Worm (Caenorhabditis elegans) whole organism, L4 larva: ENCODE results near the gene let-418.

Experiments used
- R02D3.7 ChIP-seq: fragments of 150-350 bp; sonication (generic microtip); optimal IDR thresholded peaks from 3 replicates; lab custom pipeline; 2014; ENCODE audit warnings: missing biosample characterization, missing genetic modification characterization
- aly-2 ChIP-seq: sonication (generic microtip); optimal IDR thresholded peaks from 2 replicates; lab custom pipeline; 2018; ENCODE audit warnings: missing biosample characterization, missing genetic modification characterization
- ama-1 ChIP-seq: fragments of 150-350 bp; optimal IDR thresholded peaks from 2 replicates; lab custom pipeline; 2014; ENCODE audit warnings: inconsistent platforms, mixed read lengths
- ceh-62 ChIP-seq: sonication (generic microtip); optimal IDR thresholded peaks from 2 replicates; lab custom pipeline; 2017; ENCODE audit warnings: missing biosample characterization, missing genetic modification characterization
- lin-13 ChIP-seq: fragments of 150-350 bp; optimal IDR thresholded peaks from 2 replicates; lab custom pipeline; 2014; ENCODE audit warnings: missing biosample characterization, missing genetic modification reagents, missing genetic modification characterization
- lin-15B ChIP-seq: fragments of 150-350 bp; sonication (generic microtip); optimal IDR thresholded peaks from 3 replicates; lab custom pipeline; 2014; ENCODE audit warnings: missing biosample characterization, missing genetic modification characterization
- pqm-1 ChIP-seq: sonication (generic microtip); optimal IDR thresholded peaks from 2 replicates; lab custom pipeline; 2017; ENCODE audit warnings: missing biosample characterization, missing genetic modification characterization
- unc-62 ChIP-seq, 3 experiments: fragments of 150-350 bp in 1 of 3; sonication (generic microtip); optimal IDR thresholded peaks in 2 of 3; peaks in 1 of 3; 1 replicate in 1 of 3; 2 replicates in 2 of 3; lab custom pipeline; 2014 to 2017; ENCODE audit warnings: missing biosample characterization in 3 of 3, missing genetic modification characterization in 3 of 3, missing genetic modification reagents in 3 of 3, missing genotype in 1 of 3
- zag-1 ChIP-seq: fragments of 150-350 bp; optimal IDR thresholded peaks from 2 replicates; lab custom pipeline; 2014; ENCODE audit warnings: missing biosample characterization, missing genetic modification characterization

DNA sequence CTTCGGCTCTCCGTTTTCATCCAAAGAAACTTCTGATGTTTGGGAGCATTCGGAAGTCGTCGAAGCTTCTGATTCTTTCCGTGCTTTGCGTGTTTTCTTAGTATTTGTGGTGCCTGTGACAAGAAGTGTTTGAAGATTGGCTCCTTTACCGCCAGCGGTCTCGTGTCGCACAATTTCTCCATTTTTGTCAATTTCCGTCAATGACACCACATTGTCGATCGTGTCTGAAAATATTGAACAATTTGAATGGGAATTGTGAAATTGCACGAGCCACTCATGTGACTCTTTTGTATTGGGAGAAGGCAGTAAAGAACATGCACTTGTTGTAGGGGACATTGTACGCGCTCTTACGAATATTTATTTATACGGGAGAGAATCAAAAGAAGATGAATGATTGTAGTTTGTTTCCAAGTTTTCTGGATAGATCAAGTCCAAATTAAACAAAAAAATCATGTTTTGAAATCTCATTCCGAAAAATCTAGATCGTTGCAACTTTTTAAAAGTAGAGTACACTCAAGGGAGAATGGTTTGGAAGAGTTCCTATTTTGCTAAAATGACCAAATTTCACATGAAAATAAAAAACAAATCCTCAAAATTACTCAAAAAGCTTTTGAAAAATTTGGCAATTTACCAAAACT is 16.0 kb downstream of the let-418 start:
- TF ChIP-seq aly-2 (tag; lab: Kevin White, UChicago) (no peak), unc-62 (GFP tag; optimal IDR thresholded peaks at IDR 0.05 in 1 of 2; lab: Kevin White, UChicago) (peak in 1 of 2 experiments; percentile 79), unc-62 (tag; optimal IDR thresholded peaks at IDR 0.05; lab: Kevin White, UChicago) (no peak), ceh-62 (tag; lab: Kevin White, UChicago) (no peak), lin-15B (tag; lab: Kevin White, UChicago) (no peak), ama-1 (lab: Kevin White, UChicago) (peak; percentile 40), zag-1 (tag; lab: Kevin White, UChicago) (no peak), R02D3.7 (tag; lab: Kevin White, UChicago) (no peak), lin-13 (GFP tag; lab: Kevin White, UChicago) (no peak), pqm-1 (tag; lab: Kevin White, UChicago) (no peak)
